Fruit fly (Drosophila melanogaster) whole organism, embryonic: ENCODE measurements around the gene Fdx1.

Experiments used
- BEAF-32 ChIP-seq: fragments of 200-800 bp; sonication (Bioruptor generic); optimal IDR thresholded peaks from 3 replicates; lab custom pipeline; 2017; ENCODE audit warnings: missing biosample characterization, missing genetic modification characterization, mild to moderate bottlenecking, moderate library complexity, missing genetic modification reagents
- CG10543 ChIP-seq: fragments of 200-800 bp; sonication (Bioruptor generic); optimal IDR thresholded peaks from 3 replicates; lab custom pipeline; 2017; ENCODE audit warnings: missing biosample characterization, mild to moderate bottlenecking, missing genetic modification characterization, moderate library complexity
- CG11560 ChIP-seq: fragments of 200-800 bp; sonication (Bioruptor generic); IDR thresholded peaks from 3 replicates; pipeline ENCODE4 v1.3.6; 2022; ENCODE audit warnings: missing biosample characterization, missing genetic modification characterization
- CG12769 ChIP-seq: fragments of 200-800 bp; sonication (Bioruptor generic); optimal IDR thresholded peaks from 2 replicates; lab custom pipeline; 2019; ENCODE audit warnings: missing biosample characterization, mild to moderate bottlenecking, missing genetic modification characterization, moderate library complexity
- CG13287 ChIP-seq: fragments of 200-800 bp; sonication (Bioruptor generic); IDR thresholded peaks from 2 replicates; pipeline ENCODE4 v1.3.6; 2022; ENCODE audit warnings: missing biosample characterization, missing genetic modification characterization; ENCODE audit not compliant: partially characterized antibody
- CG14014 ChIP-seq: fragments of 200-800 bp; sonication (Bioruptor generic); IDR thresholded peaks from 2 replicates; pipeline ENCODE4 v1.3.6; 2022; ENCODE audit warnings: missing biosample characterization, missing genetic modification characterization
- CG14710 ChIP-seq: fragments of 200-800 bp; sonication (Bioruptor generic); optimal IDR thresholded peaks from 3 replicates; lab custom pipeline; 2019; ENCODE audit warnings: missing biosample characterization, mild to moderate bottlenecking, missing genetic modification characterization, moderate library complexity
- CG14860 ChIP-seq: fragments of 200-800 bp; sonication (Bioruptor generic); IDR thresholded peaks from 3 replicates; pipeline ENCODE4 v1.3.6; 2022; ENCODE audit warnings: missing biosample characterization, missing genetic modification characterization; ENCODE audit not compliant: partially characterized antibody
- CG15514 ChIP-seq: fragments of 200-800 bp; sonication (Bioruptor generic); optimal IDR thresholded peaks from 3 replicates; lab custom pipeline; 2017; ENCODE audit warnings: missing biosample characterization, missing genetic modification characterization, mild to moderate bottlenecking, moderate library complexity, missing genetic modification reagents
- CG15601 ChIP-seq: fragments of 200-800 bp; sonication (Bioruptor generic); optimal IDR thresholded peaks from 3 replicates; lab custom pipeline; 2019; ENCODE audit warnings: missing biosample characterization, mild to moderate bottlenecking, missing genetic modification characterization, moderate library complexity
- CG16813 ChIP-seq: fragments of 200-800 bp; sonication (Bioruptor generic); IDR thresholded peaks from 3 replicates; pipeline ENCODE4 v1.3.6; 2022; ENCODE audit warnings: missing biosample characterization, missing genetic modification characterization; ENCODE audit not compliant: partially characterized antibody
- CG18011 ChIP-seq: fragments of 200-800 bp; sonication (Bioruptor generic); optimal IDR thresholded peaks from 2 replicates; lab custom pipeline; 2017; ENCODE audit warnings: missing biosample characterization, missing genetic modification characterization, mild to moderate bottlenecking, moderate library complexity, missing genotype
- CG31365 ChIP-seq: fragments of 200-800 bp; sonication (Bioruptor generic); optimal IDR thresholded peaks from 2 replicates; lab custom pipeline; 2018; ENCODE audit warnings: missing biosample characterization, mild to moderate bottlenecking, missing genetic modification characterization
- CG3281 ChIP-seq: fragments of 200-800 bp; sonication (Bioruptor generic); optimal IDR thresholded peaks from 3 replicates; lab custom pipeline; 2017; ENCODE audit warnings: missing biosample characterization, mild to moderate bottlenecking, missing genetic modification characterization
- CG33557 ChIP-seq: fragments of 200-800 bp; sonication (Bioruptor generic); optimal IDR thresholded peaks from 2 replicates; lab custom pipeline; 2019; ENCODE audit warnings: missing biosample characterization, mild to moderate bottlenecking, missing genetic modification characterization, moderate library complexity
- CG4328 ChIP-seq: fragments of 200-800 bp; sonication (Bioruptor generic); optimal IDR thresholded peaks from 3 replicates; lab custom pipeline; 2017; ENCODE audit warnings: missing biosample characterization, missing genetic modification reagents, missing genetic modification characterization
- CG4854 ChIP-seq: fragments of 200-800 bp; sonication (Bioruptor generic); optimal IDR thresholded peaks from 2 replicates; lab custom pipeline; 2016; ENCODE audit warnings: missing biosample characterization, missing genetic modification characterization, inconsistent platforms
- CG7357 ChIP-seq: fragments of 200-800 bp; sonication (Bioruptor generic); IDR thresholded peaks from 3 replicates; pipeline ENCODE4 v1.3.6; 2022; ENCODE audit warnings: missing biosample characterization, missing genetic modification characterization
- CG7839 ChIP-seq: fragments of 200-800 bp; sonication (Bioruptor generic); optimal IDR thresholded peaks from 3 replicates; lab custom pipeline; 2018; ENCODE audit warnings: missing biosample characterization, mild to moderate bottlenecking, missing genetic modification characterization, moderate library complexity
- CG7987 ChIP-seq: fragments of 200-800 bp; sonication (Bioruptor generic); optimal IDR thresholded peaks from 2 replicates; lab custom pipeline; 2018; ENCODE audit warnings: missing biosample characterization, mild to moderate bottlenecking, missing genetic modification characterization, moderate library complexity
- CG9215 ChIP-seq: fragments of 200-800 bp; sonication (Bioruptor generic); IDR thresholded peaks from 2 replicates; pipeline ENCODE4 v1.3.6; 2022; ENCODE audit warnings: missing biosample characterization, missing genetic modification characterization
- D19A ChIP-seq: fragments of 200-800 bp; optimal IDR thresholded peaks from 3 replicates; lab custom pipeline; 2019; ENCODE audit warnings: missing biosample characterization, mild to moderate bottlenecking, missing genetic modification characterization, moderate library complexity
- Dad ChIP-seq: fragments of 200-800 bp; sonication (Bioruptor generic); optimal IDR thresholded peaks from 3 replicates; lab custom pipeline; 2016; ENCODE audit warnings: missing biosample characterization, missing genetic modification characterization
- Fer2 ChIP-seq: fragments of 200-800 bp; sonication (Bioruptor generic); optimal IDR thresholded peaks from 2 replicates; lab custom pipeline; 2018; ENCODE audit warnings: missing biosample characterization, mild to moderate bottlenecking, missing genetic modification characterization, moderate library complexity
- GATAe ChIP-seq: fragments of 200-800 bp; sonication (Bioruptor generic); conservative IDR thresholded peaks from 2 replicates; pipeline ENCODE4 v1.3.6; 2022; ENCODE audit warnings: missing biosample characterization, missing genetic modification characterization
- H15 ChIP-seq: fragments of 200-800 bp; sonication (Bioruptor generic); IDR thresholded peaks from 3 replicates; pipeline ENCODE4 v1.3.6; 2022; ENCODE audit warnings: missing biosample characterization, missing genetic modification characterization
- H2.0 ChIP-seq: fragments of 200-800 bp; sonication (Bioruptor generic); IDR thresholded peaks from 2 replicates; pipeline ENCODE4 v1.3.6; 2022; ENCODE audit warnings: missing biosample characterization, missing genetic modification characterization
- HLH4C ChIP-seq: fragments of 200-800 bp; sonication (Bioruptor generic); IDR thresholded peaks from 3 replicates; pipeline ENCODE4 v1.3.6; 2022; ENCODE audit warnings: missing biosample characterization, missing genetic modification characterization; ENCODE audit not compliant: partially characterized antibody
- HmgZ ChIP-seq: fragments of 200-800 bp; sonication (Bioruptor generic); optimal IDR thresholded peaks from 2 replicates; lab custom pipeline; 2018; ENCODE audit warnings: missing biosample characterization, mild to moderate bottlenecking, missing genetic modification characterization
- Jarid2 ChIP-seq: fragments of 200-800 bp; sonication (Bioruptor generic); optimal IDR thresholded peaks from 3 replicates; lab custom pipeline; 2017; ENCODE audit warnings: mild to moderate bottlenecking, missing biosample characterization, missing genetic modification reagents, missing genetic modification characterization
- Oli ChIP-seq: fragments of 200-800 bp; sonication (Bioruptor generic); optimal IDR thresholded peaks from 2 replicates; lab custom pipeline; 2018; ENCODE audit warnings: missing biosample characterization, mild to moderate bottlenecking, missing genetic modification characterization, moderate library complexity
- PHDP ChIP-seq: fragments of 200-800 bp; sonication (Bioruptor generic); optimal IDR thresholded peaks from 3 replicates; lab custom pipeline; 2018; ENCODE audit warnings: missing biosample characterization, mild to moderate bottlenecking, missing genetic modification characterization, moderate library complexity
- Spps ChIP-seq: fragments of 200-800 bp; sonication (Bioruptor generic); optimal IDR thresholded peaks from 2 replicates; lab custom pipeline; 2018; ENCODE audit warnings: missing biosample characterization, mild to moderate bottlenecking, missing genetic modification characterization
- Vsx1 ChIP-seq: fragments of 200-800 bp; sonication (Bioruptor generic); optimal IDR thresholded peaks from 2 replicates; lab custom pipeline; 2017; ENCODE audit warnings: missing biosample characterization, mild to moderate bottlenecking, missing genetic modification characterization, missing genetic modification reagents
- Xbp1 ChIP-seq: fragments of 200-800 bp; sonication (Bioruptor generic); optimal IDR thresholded peaks from 3 replicates; lab custom pipeline; 2016; ENCODE audit warnings: missing biosample characterization, mild to moderate bottlenecking, missing genetic modification characterization
- al ChIP-seq: fragments of 200-800 bp; sonication (Bioruptor generic); IDR thresholded peaks from 2 replicates; pipeline ENCODE4 v1.3.6; 2022; ENCODE audit warnings: missing biosample characterization, missing genetic modification characterization
- ara ChIP-seq: fragments of 200-800 bp; sonication (Bioruptor generic); IDR thresholded peaks from 2 replicates; pipeline ENCODE4 v1.3.6; 2022; ENCODE audit warnings: missing biosample characterization, missing genetic modification characterization
- danr ChIP-seq: fragments of 200-800 bp; sonication (Bioruptor generic); IDR thresholded peaks from 2 replicates; pipeline ENCODE4 v1.3.6; 2022; ENCODE audit warnings: missing biosample characterization, missing genetic modification characterization
- dmrt99B ChIP-seq: fragments of 200-800 bp; sonication (Bioruptor generic); optimal IDR thresholded peaks from 2 replicates; lab custom pipeline; 2018; ENCODE audit warnings: missing biosample characterization, mild to moderate bottlenecking, missing genetic modification characterization, moderate library complexity
- eve ChIP-seq, 2 experiments: fragments of >200 bp; optimal IDR thresholded peaks; 2 replicates each; lab custom pipeline; 2017; ENCODE audit warnings: missing biosample characterization in 2 of 2, missing genetic modification characterization in 2 of 2
- fru ChIP-seq: fragments of >200 bp; optimal IDR thresholded peaks from 2 replicates; lab custom pipeline; 2017
- ftz-f1 ChIP-seq: fragments of 200-800 bp; sonication (Bioruptor generic); optimal IDR thresholded peaks from 2 replicates; lab custom pipeline; 2016; ENCODE audit warnings: missing biosample characterization, missing genetic modification characterization
- gcm ChIP-seq: fragments of 200-800 bp; sonication (Bioruptor generic); optimal IDR thresholded peaks from 2 replicates; lab custom pipeline; 2019; ENCODE audit warnings: missing biosample characterization, mild to moderate bottlenecking, missing genetic modification characterization, moderate library complexity
- nom ChIP-seq: fragments of 200-800 bp; sonication (Bioruptor generic); optimal IDR thresholded peaks from 2 replicates; lab custom pipeline; 2017; ENCODE audit warnings: missing biosample characterization, missing genetic modification characterization, mild to moderate bottlenecking, moderate library complexity, missing genetic modification reagents
- run ChIP-seq: fragments of 200-800 bp; sonication (Bioruptor generic); optimal IDR thresholded peaks from 3 replicates; lab custom pipeline; 2018; ENCODE audit warnings: missing biosample characterization, mild to moderate bottlenecking, missing genetic modification characterization
- shn ChIP-seq: fragments of 200-800 bp; sonication (Bioruptor generic); optimal IDR thresholded peaks from 3 replicates; lab custom pipeline; 2016; ENCODE audit warnings: missing biosample characterization, missing genetic modification characterization
- sug ChIP-seq: fragments of 200-800 bp; optimal IDR thresholded peaks from 2 replicates; lab custom pipeline; 2019; ENCODE audit warnings: missing biosample characterization, mild to moderate bottlenecking, missing genetic modification characterization, moderate library complexity
- tio ChIP-seq: fragments of 200-800 bp; sonication (Bioruptor generic); optimal IDR thresholded peaks from 2 replicates; lab custom pipeline; 2017; ENCODE audit warnings: missing biosample characterization, missing genetic modification characterization, inconsistent platforms
- vnd ChIP-seq: fragments of 200-800 bp; sonication (Bioruptor generic); IDR thresholded peaks from 3 replicates; pipeline ENCODE4 v1.3.6; 2022; ENCODE audit warnings: missing biosample characterization, missing genetic modification characterization; ENCODE audit not compliant: partially characterized antibody
- zfh1 ChIP-seq: fragments of 200-800 bp; sonication (Bioruptor generic); IDR thresholded peaks from 3 replicates; pipeline ENCODE4 v1.3.6; 2022; ENCODE audit warnings: missing biosample characterization, missing genetic modification characterization

The Fdx1 gene

dm6 chr3L:9335711-9336110 lies 35.3 kb downstream of the Fdx1 start (continued):
- TF ChIP-seq CG15514 (GFP tag; lab: Kevin White, UChicago) = peak; percentile 7
- no peak for TF ChIP-seq CG14860 (GFP tag; lab: Robert Waterston, UW)
- no peak for TF ChIP-seq Oli (tag; lab: Kevin White, UChicago)
- no peak for TF ChIP-seq fru (lab: Kevin White, UChicago)
- TF ChIP-seq CG18011 (GFP tag; lab: Kevin White, UChicago) = no peak
- TF ChIP-seq run (tag; lab: Kevin White, UChicago) = no peak
- peak; percentile 65 for TF ChIP-seq sug (tag; lab: Kevin White, UChicago)
- TF ChIP-seq PHDP (tag; lab: Kevin White, UChicago) = no peak
- no peak for TF ChIP-seq CG14710 (tag; lab: Kevin White, UChicago)
- TF ChIP-seq ara (GFP tag; lab: Robert Waterston, UW) = no peak
- TF ChIP-seq al (GFP tag; lab: Robert Waterston, UW) = no peak
- no peak for TF ChIP-seq Spps
- peak; percentile 14 for TF ChIP-seq HmgZ
- peak; percentile 24 for TF ChIP-seq CG10543 (GFP tag; lab: Kevin White, UChicago)
- TF ChIP-seq gcm = no peak
- no peak for TF ChIP-seq CG9215
- no peak for TF ChIP-seq CG7987 (GFP tag; lab: Kevin White, UChicago)
- TF ChIP-seq H15 (GFP tag; lab: Robert Waterston, UW) = no peak
- TF ChIP-seq ftz-f1 (GFP tag; lab: Kevin White, UChicago) = no peak
- no peak for TF ChIP-seq CG11560 (tag; lab: Robert Waterston, UW)
- TF ChIP-seq CG12769 = peak; percentile 68
- TF ChIP-seq CG4328 (GFP tag; lab: Kevin White, UChicago) = no peak
- TF ChIP-seq H2.0 (GFP tag; lab: Robert Waterston, UW) = no peak
- no peak for TF ChIP-seq CG7357 (GFP tag; lab: Robert Waterston, UW)
- no peak for TF ChIP-seq CG13287 (GFP tag; lab: Robert Waterston, UW)
- TF ChIP-seq CG4854 (GFP tag; lab: Kevin White, UChicago) = no peak
- TF ChIP-seq Dad = no peak
- TF ChIP-seq CG15601 (tag; lab: Kevin White, UChicago) = no peak
- no peak for TF ChIP-seq CG31365
- TF ChIP-seq vnd (GFP tag; lab: Robert Waterston, UW) = no peak
- TF ChIP-seq tio = no peak
- TF ChIP-seq CG16813 (GFP tag; lab: Robert Waterston, UW) = no peak
- TF ChIP-seq Xbp1 (GFP tag; lab: Kevin White, UChicago) = no peak
- no peak for TF ChIP-seq CG33557 (GFP tag; lab: Kevin White, UChicago)
- no peak for TF ChIP-seq CG7839 (tag; lab: Kevin White, UChicago)
- no peak for TF ChIP-seq danr (GFP tag; lab: Robert Waterston, UW)
- no peak for TF ChIP-seq Fer2 (tag; lab: Kevin White, UChicago)
- no peak for TF ChIP-seq dmrt99B (tag; lab: Kevin White, UChicago)
- peak; percentile 9 for TF ChIP-seq CG3281 (GFP tag; lab: Kevin White, UChicago)
- TF ChIP-seq eve (GFP tag; optimal IDR thresholded peaks at IDR 0.05; lab: Kevin White, UChicago) = no peak
- no peak for TF ChIP-seq shn (GFP tag; lab: Kevin White, UChicago)
- no peak for TF ChIP-seq Vsx1 (GFP tag; lab: Kevin White, UChicago)
- no peak for TF ChIP-seq D19A (tag; lab: Kevin White, UChicago)
- TF ChIP-seq Jarid2 (GFP tag; lab: Kevin White, UChicago) = peak; percentile 3
- no peak for TF ChIP-seq CG14014
- TF ChIP-seq GATAe = peak; percentile 61; the same call in 1 of the 2 replicates
- TF ChIP-seq zfh1 (GFP tag; lab: Robert Waterston, UW) = no peak
- TF ChIP-seq nom = peak; percentile 63
- peak; percentile 33; the same call in 2 of the 3 replicates for TF ChIP-seq HLH4C
- TF ChIP-seq BEAF-32 = no peak
